Worm (Caenorhabditis elegans): ENCODE results near the gene clec-166.

DNA sequence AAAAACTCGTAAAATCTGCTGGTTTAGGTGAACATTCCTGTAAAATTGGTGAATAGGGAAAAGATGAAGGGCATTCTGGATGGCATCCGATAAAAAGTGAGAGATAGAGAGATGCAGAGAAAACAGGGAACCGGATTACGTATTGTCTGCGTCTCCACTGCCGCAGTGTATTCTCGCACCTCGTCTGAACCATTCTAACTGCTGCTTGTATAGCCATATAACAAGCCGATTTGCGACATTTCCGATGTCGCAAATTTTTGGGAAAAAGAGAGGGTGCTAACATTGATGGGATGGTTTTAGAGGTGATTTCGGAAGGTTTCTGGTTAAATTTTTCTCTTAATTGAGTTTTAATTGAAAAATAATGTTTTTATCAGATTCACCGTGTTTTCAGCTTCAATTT is 30.0 kb downstream of the clec-166 start, which contains the start of gene W09G12.10:
- TF ChIP-seq egl-27 (tag; optimal IDR thresholded peaks at IDR 0.05) = no peak
- TF ChIP-seq elt-1 (tag; optimal IDR thresholded peaks at IDR 0.05) = no peak
- no peak for TF ChIP-seq nhr-12 (tag; optimal IDR thresholded peaks at IDR 0.05)
- no peak for TF ChIP-seq nhr-43 (tag; optimal IDR thresholded peaks at IDR 0.05; ENCODE audit: poor library complexity, severe bottlenecking)
- TF ChIP-seq nfya-1 (tag; optimal IDR thresholded peaks at IDR 0.05; ENCODE audit: insufficient read depth) = peak; percentile 4
